Fruit fly (Drosophila melanogaster) whole organism, prepupa: ENCODE data around the gene CG8420.
A peak's percentile ranks its signal among the peaks of the same experiment; 100 is the strongest.

ENCODE experiments used
- CG6854 ChIP-seq: fragments of 200-800 bp; sonication (Bioruptor generic); optimal IDR thresholded peaks from 2 replicates; lab custom pipeline; 2017; ENCODE audit warnings: missing biosample characterization, mild to moderate bottlenecking, missing genetic modification characterization
- Gug ChIP-seq: fragments of 200-800 bp; sonication (Bioruptor generic); IDR thresholded peaks from 2 replicates; pipeline ENCODE4 v1.3.6; 2022; ENCODE audit warnings: missing biosample characterization, missing genetic modification characterization

DNA sequence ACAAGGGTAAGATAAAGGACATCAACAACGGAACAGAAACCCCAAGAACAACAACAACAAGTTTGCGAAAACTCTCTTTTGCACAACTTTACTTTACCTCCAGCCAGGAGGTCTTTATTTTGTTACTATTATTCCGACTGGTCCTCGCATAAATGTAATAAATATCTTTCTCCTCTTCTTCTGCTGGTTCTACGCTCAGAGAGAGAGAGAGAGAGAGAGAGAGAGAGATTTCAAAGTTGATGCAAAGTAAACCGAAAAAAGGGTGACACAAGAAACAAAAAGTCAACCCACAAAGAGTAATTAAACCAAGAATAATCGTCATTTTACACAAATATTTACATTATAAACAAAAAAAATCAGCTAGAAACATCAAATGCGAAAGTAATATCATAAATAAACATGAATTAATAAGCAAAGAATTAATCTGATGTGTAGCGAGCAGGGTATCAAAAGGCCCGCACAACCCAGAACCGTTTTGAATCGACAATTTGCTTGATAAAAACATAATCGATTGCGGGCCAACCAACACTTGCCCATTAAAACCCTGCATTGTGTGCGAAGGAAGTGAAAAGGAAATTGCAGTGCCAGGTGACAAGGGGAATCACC, 16.4 kb upstream of the CG8420 start:
- peak; percentile 40; the same call in 1 of the 2 replicates for TF ChIP-seq Gug (GFP tag; lab: Robert Waterston, UW)
- TF ChIP-seq CG6854 (GFP tag; lab: Kevin White, UChicago) = peak; percentile 35
